Fruit fly (Drosophila melanogaster): ENCODE data around the gene CG17294.

Gene CG17294

DNA sequence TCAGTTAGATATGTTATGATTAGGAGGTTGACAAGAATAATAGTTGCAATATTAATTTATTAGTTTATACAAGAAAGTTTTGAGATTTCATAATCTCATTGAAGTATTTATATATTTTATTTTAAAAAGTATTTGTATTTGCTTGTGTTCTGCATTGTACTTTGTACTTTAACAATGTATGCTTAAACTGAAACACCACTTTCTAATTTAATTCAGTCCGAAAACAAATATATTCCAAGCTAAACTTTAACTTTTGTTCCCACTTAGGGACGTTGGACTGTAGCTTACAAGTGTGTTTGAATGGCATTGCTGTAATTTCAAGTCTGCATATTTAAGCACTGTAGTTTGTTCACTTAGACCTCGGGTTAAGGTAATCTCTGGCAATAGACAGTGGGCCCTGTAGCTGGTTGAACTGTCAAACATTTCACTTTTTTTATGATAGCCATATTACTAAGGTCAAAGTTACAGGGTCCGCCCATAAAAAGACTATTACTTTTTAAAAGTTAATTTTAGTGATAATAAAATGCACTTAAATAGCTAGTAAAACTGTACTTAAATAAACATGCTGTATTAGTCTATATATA is 5.4 kb upstream of the CG17294 start (continued):
- no peak for TF ChIP-seq mld (GFP tag; IDR thresholded peaks at IDR 0.05; ENCODE audit: partially characterized antibody)
- peak; percentile 8 for TF ChIP-seq unpg (GFP tag; optimal IDR thresholded peaks at IDR 0.05)
- no peak for TF ChIP-seq CG15514 (GFP tag; optimal IDR thresholded peaks at IDR 0.05)
- TF ChIP-seq CG13424 (tag; optimal IDR thresholded peaks at IDR 0.05): peak; percentile 22
- no peak for TF ChIP-seq CG34376 (GFP tag; optimal IDR thresholded peaks at IDR 0.05)
- TF ChIP-seq CG11085 (GFP tag; IDR thresholded peaks at IDR 0.05): no peak
- TF ChIP-seq Sox102F (GFP tag; optimal IDR thresholded peaks at IDR 0.05): peak; percentile 23
- 0 out of 2 replicates have a peak, but pooled peaks have one; percentile 30 for TF ChIP-seq CG14441 (GFP tag; IDR thresholded peaks at IDR 0.05)
- TF ChIP-seq wek (GFP tag; optimal IDR thresholded peaks at IDR 0.05): no peak
- peak; percentile 33 for TF ChIP-seq CG30403 (GFP tag; optimal IDR thresholded peaks at IDR 0.05)
- TF ChIP-seq dysf (GFP tag; IDR thresholded peaks at IDR 0.05): 0 out of 3 replicates have a peak, but pooled peaks have one; percentile 12
- peak in 1 of 2 experiments; percentile 52 for TF ChIP-seq Hr51 (GFP tag; optimal IDR thresholded peaks at IDR 0.05)
- TF ChIP-seq CG2116 (GFP tag; optimal IDR thresholded peaks at IDR 0.05): no peak
- TF ChIP-seq Hr78 (GFP tag; optimal IDR thresholded peaks at IDR 0.05): no peak
- TF ChIP-seq D19A (tag; optimal IDR thresholded peaks at IDR 0.05): no peak
- peak; percentile 61 for TF ChIP-seq Med (GFP tag)
- peak; percentile 14 for TF ChIP-seq CG6813 (GFP tag; optimal IDR thresholded peaks at IDR 0.05)
- TF ChIP-seq lmd (GFP tag; IDR thresholded peaks at IDR 0.05): no peak
- TF ChIP-seq CG10267 (tag; optimal IDR thresholded peaks at IDR 0.05): peak; percentile 7
- peak; percentile 4 for TF ChIP-seq CG8388 (GFP tag; optimal IDR thresholded peaks at IDR 0.05)
- TF ChIP-seq CG7839 (tag; optimal IDR thresholded peaks at IDR 0.05): peak; percentile 46
- TF ChIP-seq CG12659 (GFP tag; optimal IDR thresholded peaks at IDR 0.05): peak; percentile 23
- TF ChIP-seq lilli (GFP tag; optimal IDR thresholded peaks at IDR 0.05): no peak
- TF ChIP-seq CG9727 (GFP tag; optimal IDR thresholded peaks at IDR 0.05): no peak
- TF ChIP-seq CG1529 (GFP tag; optimal IDR thresholded peaks at IDR 0.05): no peak
- no peak for TF ChIP-seq trem (tag; optimal IDR thresholded peaks at IDR 0.05)
- peak in 1 of 2 experiments; percentile 24 for TF ChIP-seq dpn (GFP tag; optimal IDR thresholded peaks at IDR 0.05)
- peak; percentile 27 for TF ChIP-seq CG9437 (GFP tag; optimal IDR thresholded peaks at IDR 0.05)
- peak; percentile 23 for TF ChIP-seq phol (tag; optimal IDR thresholded peaks at IDR 0.05)
- no peak for TF ChIP-seq tio (GFP tag; optimal IDR thresholded peaks at IDR 0.05)
- no peak for TF ChIP-seq Taf1 (GFP tag; IDR thresholded peaks at IDR 0.05)
- no peak for TF ChIP-seq fu2 (GFP tag; optimal IDR thresholded peaks at IDR 0.05)
- TF ChIP-seq so (GFP tag; IDR thresholded peaks at IDR 0.05): 0 out of 3 replicates have a peak, but pooled peaks have one; percentile 23
- no peak for TF ChIP-seq NfI (GFP tag; optimal IDR thresholded peaks at IDR 0.05)
- TF ChIP-seq grau (tag; optimal IDR thresholded peaks at IDR 0.05): peak; percentile 80
- no peak for TF ChIP-seq fd64A (GFP tag; optimal IDR thresholded peaks at IDR 0.05)
- no peak for TF ChIP-seq Bdp1 (GFP tag; optimal IDR thresholded peaks at IDR 0.05)
- TF ChIP-seq CG8924 (tag; optimal IDR thresholded peaks at IDR 0.05): peak; percentile 38
- peak; percentile 6 for TF ChIP-seq CG18599 (GFP tag; optimal IDR thresholded peaks at IDR 0.05)
- no peak for TF ChIP-seq CG12155 (GFP tag; optimal IDR thresholded peaks at IDR 0.05)
- TF ChIP-seq CG10366 (GFP tag; IDR thresholded peaks at IDR 0.05): 0 out of 2 replicates have a peak, but pooled peaks have one; percentile 8
- no peak for TF ChIP-seq CG2199 (GFP tag; IDR thresholded peaks at IDR 0.05)
- TF ChIP-seq CG8944 (GFP tag; optimal IDR thresholded peaks at IDR 0.05): no peak
- TF ChIP-seq CG6272 (GFP tag; IDR thresholded peaks at IDR 0.05): no peak
- TF ChIP-seq CG4424 (GFP tag; optimal IDR thresholded peaks at IDR 0.05): peak; percentile 22
- peak; percentile 10 for TF ChIP-seq CoRest (tag; optimal IDR thresholded peaks at IDR 0.05)
- no peak for TF ChIP-seq Scr (GFP tag; IDR thresholded peaks at IDR 0.05; ENCODE audit: partially characterized antibody)
- no peak for TF ChIP-seq pzg (GFP tag; optimal IDR thresholded peaks at IDR 0.05)
- no peak for TF ChIP-seq pnt (GFP tag; optimal IDR thresholded peaks at IDR 0.05)
